Worm (Caenorhabditis elegans): ENCODE results near the gene gem-4.

ce11 chrIV:11717094-11717876 lies 28.2 kb upstream of the gem-4 start:
- TF ChIP-seq cog-1 (tag; optimal IDR thresholded peaks at IDR 0.05), result no peak
- TF ChIP-seq med-1 (GFP tag; optimal IDR thresholded peaks at IDR 0.05; ENCODE audit: insufficient read depth), result no peak
- TF ChIP-seq klf-2 (GFP tag; conservative IDR thresholded peaks at IDR 0.05), result no peak
- TF ChIP-seq flt-1 (GFP tag; IDR thresholded peaks at IDR 0.05), result no peak
- no peak for TF ChIP-seq ztf-29 (GFP tag; IDR thresholded peaks at IDR 0.05)
- no peak for TF ChIP-seq T22C8.4 (GFP tag; IDR thresholded peaks at IDR 0.05)
- no peak for TF ChIP-seq tab-1 (GFP tag; IDR thresholded peaks at IDR 0.05)
- TF ChIP-seq ztf-23 (GFP tag; IDR thresholded peaks at IDR 0.05), result no peak
- no peak for TF ChIP-seq ref-1 (GFP tag; conservative IDR thresholded peaks at IDR 0.05)

Data from whole organism, midembryonic.